Fruit fly (Drosophila melanogaster) whole organism, embryonic: Measurements from ENCODE around the gene CG15382.

Experiments used
- B-H2 ChIP-seq: fragments of 200-800 bp; sonication (Bioruptor generic); optimal IDR thresholded peaks from 2 replicates; lab custom pipeline; 2018; ENCODE audit warnings: missing biosample characterization, mild to moderate bottlenecking, missing genetic modification characterization
- Blimp-1 ChIP-seq: fragments of 200-800 bp; sonication (Bioruptor generic); optimal IDR thresholded peaks from 3 replicates; lab custom pipeline; 2018; ENCODE audit warnings: missing biosample characterization, missing genetic modification characterization, mild to moderate bottlenecking, moderate library complexity, missing genetic modification reagents
- CG11456 ChIP-seq: fragments of 200-800 bp; sonication (Bioruptor generic); IDR thresholded peaks from 3 replicates; pipeline ENCODE4 v1.3.6; 2022; ENCODE audit warnings: missing biosample characterization, missing genetic modification characterization
- CG12155 ChIP-seq: fragments of 200-800 bp; sonication (Bioruptor generic); optimal IDR thresholded peaks from 3 replicates; lab custom pipeline; 2016; ENCODE audit warnings: missing biosample characterization, missing genetic modification characterization
- CG15601 ChIP-seq: fragments of 200-800 bp; sonication (Bioruptor generic); optimal IDR thresholded peaks from 3 replicates; lab custom pipeline; 2019; ENCODE audit warnings: missing biosample characterization, mild to moderate bottlenecking, missing genetic modification characterization, moderate library complexity
- CG1602 ChIP-seq: fragments of 200-800 bp; sonication (Bioruptor generic); optimal IDR thresholded peaks from 3 replicates; lab custom pipeline; 2016; ENCODE audit warnings: missing biosample characterization, missing genetic modification characterization
- CG17802 ChIP-seq: fragments of 200-800 bp; sonication (Bioruptor generic); optimal IDR thresholded peaks from 2 replicates; lab custom pipeline; 2018; ENCODE audit warnings: missing biosample characterization, mild to moderate bottlenecking, missing genetic modification characterization, moderate library complexity
- CG17829 ChIP-seq: fragments of 200-800 bp; optimal IDR thresholded peaks from 2 replicates; lab custom pipeline; 2019; ENCODE audit warnings: missing biosample characterization, mild to moderate bottlenecking, missing genetic modification characterization, moderate library complexity
- CG2129 ChIP-seq: fragments of 200-800 bp; sonication (Bioruptor generic); IDR thresholded peaks from 2 replicates; pipeline ENCODE4 v1.3.6; 2022; ENCODE audit warnings: missing biosample characterization, missing genetic modification characterization; ENCODE audit not compliant: partially characterized antibody
- CG32767 ChIP-seq: fragments of 200-800 bp; sonication (Bioruptor generic); IDR thresholded peaks from 2 replicates; pipeline ENCODE4 v1.3.6; 2022; ENCODE audit warnings: missing biosample characterization, missing genetic modification characterization
- CG4707 ChIP-seq: fragments of 200-800 bp; sonication (Bioruptor generic); optimal IDR thresholded peaks from 2 replicates; lab custom pipeline; 2018; ENCODE audit warnings: missing biosample characterization, mild to moderate bottlenecking, missing genetic modification characterization, moderate library complexity
- CG4730 ChIP-seq: fragments of 200-800 bp; sonication (Bioruptor generic); IDR thresholded peaks from 2 replicates; pipeline ENCODE4 v1.3.6; 2022; ENCODE audit warnings: missing biosample characterization, missing genetic modification characterization
- CG6813 ChIP-seq: fragments of 200-800 bp; sonication (Bioruptor generic); optimal IDR thresholded peaks from 2 replicates; lab custom pipeline; 2017; ENCODE audit warnings: missing biosample characterization, missing genetic modification characterization, mild to moderate bottlenecking, moderate library complexity, missing genetic modification reagents
- CG8089 ChIP-seq: fragments of 200-800 bp; sonication (Bioruptor generic); optimal IDR thresholded peaks from 3 replicates; lab custom pipeline; 2016; ENCODE audit warnings: missing biosample characterization, missing genetic modification characterization
- CG9727 ChIP-seq: fragments of 200-800 bp; sonication (Bioruptor generic); optimal IDR thresholded peaks from 3 replicates; lab custom pipeline; 2017; ENCODE audit warnings: missing biosample characterization, mild to moderate bottlenecking, missing genetic modification characterization
- Camta ChIP-seq: fragments of 200-800 bp; sonication (Bioruptor generic); optimal IDR thresholded peaks from 2 replicates; lab custom pipeline; 2016; ENCODE audit warnings: missing biosample characterization, missing genetic modification characterization
- D ChIP-seq, 2 experiments: fragments of 200-800 bp in 1 of 2; fragments of >200 bp in 1 of 2; sonication (Bioruptor generic) in 1 of 2; optimal IDR thresholded peaks; 2 replicates in 1 of 2; 3 replicates in 1 of 2; lab custom pipeline; 2017; ENCODE audit warnings: mild to moderate bottlenecking in 1 of 2, missing biosample characterization in 1 of 2, missing genetic modification characterization in 1 of 2, missing genetic modification reagents in 1 of 2
- D19A ChIP-seq: fragments of 200-800 bp; optimal IDR thresholded peaks from 3 replicates; lab custom pipeline; 2019; ENCODE audit warnings: missing biosample characterization, mild to moderate bottlenecking, missing genetic modification characterization, moderate library complexity
- D19B ChIP-seq: fragments of 200-800 bp; sonication (Bioruptor generic); optimal IDR thresholded peaks from 2 replicates; lab custom pipeline; 2017; ENCODE audit warnings: missing biosample characterization, mild to moderate bottlenecking, missing genetic modification characterization
- Ets97D ChIP-seq: fragments of 200-800 bp; sonication (Bioruptor generic); optimal IDR thresholded peaks from 3 replicates; lab custom pipeline; 2016; ENCODE audit warnings: missing biosample characterization, missing genetic modification characterization
- Fer3 ChIP-seq: fragments of 200-800 bp; sonication (Bioruptor generic); optimal IDR thresholded peaks from 2 replicates; lab custom pipeline; 2018; ENCODE audit warnings: missing biosample characterization, mild to moderate bottlenecking, missing genetic modification characterization, moderate library complexity
- Hand ChIP-seq: fragments of 200-800 bp; sonication (Bioruptor generic); optimal IDR thresholded peaks from 2 replicates; lab custom pipeline; 2017; ENCODE audit warnings: mild to moderate bottlenecking, missing biosample characterization, missing genetic modification reagents, missing genetic modification characterization
- Hr78 ChIP-seq, 2 experiments: fragments of 200-800 bp in 1 of 2; fragments of >200 bp in 1 of 2; sonication (Bioruptor generic) in 1 of 2; optimal IDR thresholded peaks; 2 replicates each; lab custom pipeline; 2017 to 2019; ENCODE audit warnings: missing biosample characterization in 2 of 2, missing genetic modification characterization in 2 of 2, mild to moderate bottlenecking in 1 of 2, moderate library complexity in 1 of 2
- Ptx1 ChIP-seq: fragments of 200-800 bp; sonication (Bioruptor generic); IDR thresholded peaks from 2 replicates; pipeline ENCODE4 v1.3.6; 2022; ENCODE audit warnings: missing biosample characterization, missing genetic modification characterization
- Sox102F ChIP-seq: fragments of 200-800 bp; sonication (Bioruptor generic); optimal IDR thresholded peaks from 2 replicates; lab custom pipeline; 2018; ENCODE audit warnings: missing biosample characterization, mild to moderate bottlenecking, missing genetic modification characterization, moderate library complexity
- ac ChIP-seq: fragments of 200-800 bp; sonication (Bioruptor generic); optimal IDR thresholded peaks from 3 replicates; lab custom pipeline; 2017; ENCODE audit warnings: missing biosample characterization, mild to moderate bottlenecking, missing genetic modification characterization
- amos ChIP-seq: fragments of 200-800 bp; sonication (Bioruptor generic); IDR thresholded peaks from 2 replicates; pipeline ENCODE4 v1.3.6; 2022; ENCODE audit warnings: missing biosample characterization, missing genetic modification characterization; ENCODE audit not compliant: partially characterized antibody
- bbx ChIP-seq: fragments of 200-800 bp; sonication (Bioruptor generic); IDR thresholded peaks from 2 replicates; pipeline ENCODE4 v1.3.6; 2022; ENCODE audit warnings: missing biosample characterization, missing genetic modification characterization; ENCODE audit not compliant: partially characterized antibody
- corto ChIP-seq: fragments of 200-800 bp; sonication (Bioruptor generic); optimal IDR thresholded peaks from 2 replicates; lab custom pipeline; 2016; ENCODE audit warnings: missing biosample characterization, mild to moderate bottlenecking, missing genetic modification characterization, moderate library complexity
- disco-r ChIP-seq: fragments of 200-800 bp; sonication (Bioruptor generic); optimal IDR thresholded peaks from 2 replicates; lab custom pipeline; 2016; ENCODE audit warnings: missing biosample characterization, missing genetic modification characterization
- dmrt99B ChIP-seq: fragments of 200-800 bp; sonication (Bioruptor generic); optimal IDR thresholded peaks from 2 replicates; lab custom pipeline; 2018; ENCODE audit warnings: missing biosample characterization, mild to moderate bottlenecking, missing genetic modification characterization, moderate library complexity
- ems ChIP-seq: fragments of 200-800 bp; sonication (Bioruptor generic); optimal IDR thresholded peaks from 3 replicates; lab custom pipeline; 2016; ENCODE audit warnings: missing biosample characterization, missing genetic modification characterization
- eve ChIP-seq, 2 experiments: fragments of >200 bp; optimal IDR thresholded peaks; 2 replicates each; lab custom pipeline; 2017; ENCODE audit warnings: missing biosample characterization in 2 of 2, missing genetic modification characterization in 2 of 2
- eyg ChIP-seq: fragments of 200-800 bp; sonication (Bioruptor generic); optimal IDR thresholded peaks from 3 replicates; lab custom pipeline; 2016; ENCODE audit warnings: missing biosample characterization, missing genetic modification characterization
- fd96Cb ChIP-seq: fragments of 200-800 bp; sonication (Bioruptor generic); optimal IDR thresholded peaks from 2 replicates; lab custom pipeline; 2018; ENCODE audit warnings: missing biosample characterization, mild to moderate bottlenecking, missing genetic modification characterization, moderate library complexity
- gem ChIP-seq: fragments of 200-800 bp; sonication (Bioruptor generic); optimal IDR thresholded peaks from 2 replicates; lab custom pipeline; 2019; ENCODE audit warnings: missing biosample characterization, mild to moderate bottlenecking, missing genetic modification characterization, moderate library complexity
- kah ChIP-seq: fragments of 200-800 bp; sonication (Bioruptor generic); optimal IDR thresholded peaks from 2 replicates; lab custom pipeline; 2018; ENCODE audit warnings: missing biosample characterization, mild to moderate bottlenecking, missing genetic modification characterization
- lmd ChIP-seq: fragments of 200-800 bp; sonication (Bioruptor generic); IDR thresholded peaks from 2 replicates; pipeline ENCODE4 v1.3.6; 2022; ENCODE audit warnings: missing biosample characterization, missing genetic modification characterization
- salm ChIP-seq: fragments of 200-800 bp; sonication (Bioruptor generic); optimal IDR thresholded peaks from 2 replicates; lab custom pipeline; 2018; ENCODE audit warnings: missing biosample characterization, mild to moderate bottlenecking, missing genetic modification characterization
- sd ChIP-seq: fragments of 200-800 bp; sonication (Bioruptor generic); optimal IDR thresholded peaks from 3 replicates; lab custom pipeline; 2018; ENCODE audit warnings: missing biosample characterization, mild to moderate bottlenecking, missing genetic modification characterization, moderate library complexity
- slbo ChIP-seq: fragments of 200-800 bp; sonication (Bioruptor generic); IDR thresholded peaks from 2 replicates; pipeline ENCODE4 v1.3.6; 2022; ENCODE audit warnings: missing biosample characterization, missing genetic modification characterization
- slp2 ChIP-seq: fragments of 200-800 bp; sonication (Bioruptor generic); optimal IDR thresholded peaks from 2 replicates; lab custom pipeline; 2016; ENCODE audit warnings: missing biosample characterization, missing genetic modification characterization
- sna ChIP-seq: fragments of 200-800 bp; sonication (Bioruptor generic); IDR thresholded peaks from 2 replicates; pipeline ENCODE4 v1.3.6; 2022; ENCODE audit warnings: missing biosample characterization, missing genetic modification characterization; ENCODE audit not compliant: partially characterized antibody
- so ChIP-seq: fragments of 200-800 bp; sonication (Bioruptor generic); IDR thresholded peaks from 3 replicates; pipeline ENCODE4 v1.3.6; 2022; ENCODE audit warnings: missing biosample characterization, missing genetic modification characterization
- sob ChIP-seq: fragments of 200-800 bp; sonication (Bioruptor generic); IDR thresholded peaks from 2 replicates; pipeline ENCODE4 v1.3.6; 2022; ENCODE audit warnings: missing biosample characterization, missing genetic modification characterization
- stwl ChIP-seq: fragments of 200-800 bp; sonication (Bioruptor generic); optimal IDR thresholded peaks from 3 replicates; lab custom pipeline; 2018; ENCODE audit warnings: missing biosample characterization, mild to moderate bottlenecking, missing genetic modification characterization, moderate library complexity
- sug ChIP-seq: fragments of 200-800 bp; optimal IDR thresholded peaks from 2 replicates; lab custom pipeline; 2019; ENCODE audit warnings: missing biosample characterization, mild to moderate bottlenecking, missing genetic modification characterization, moderate library complexity
- toy ChIP-seq: fragments of 200-800 bp; sonication (Bioruptor generic); IDR thresholded peaks from 2 replicates; pipeline ENCODE4 v1.3.6; 2022; ENCODE audit warnings: missing biosample characterization, missing genetic modification characterization
- z ChIP-seq: fragments of 200-800 bp; sonication (Bioruptor generic); IDR thresholded peaks from 3 replicates; pipeline ENCODE4 v1.3.6; 2022; ENCODE audit warnings: missing biosample characterization, missing genetic modification characterization

CG15382 gene

dm6 chr2L:2163568-2163953 is 8.0 kb downstream of the CG15382 start (continued):
- TF ChIP-seq D19A (tag; lab: Kevin White, UChicago): peak; percentile 86
- peak; percentile 90 for TF ChIP-seq CG6813
- peak; percentile 79 for TF ChIP-seq z (GFP tag; lab: Robert Waterston, UW)
- TF ChIP-seq Hr78 (GFP tag; optimal IDR thresholded peaks at IDR 0.05; lab: Kevin White, UChicago): peak in 1 of 2 experiments; percentile 51
- peak; percentile 35 for TF ChIP-seq sd (tag; lab: Kevin White, UChicago)
- TF ChIP-seq dmrt99B (tag; lab: Kevin White, UChicago): peak; percentile 85
- peak; percentile 69 for TF ChIP-seq CG12155 (GFP tag; lab: Kevin White, UChicago)
- TF ChIP-seq CG17802 (tag; lab: Kevin White, UChicago): peak; percentile 76
- TF ChIP-seq sug (tag; lab: Kevin White, UChicago): no peak
- peak; percentile 95 for TF ChIP-seq CG17829 (tag; lab: Kevin White, UChicago)
- peak; percentile 85 for TF ChIP-seq ems (GFP tag; lab: Kevin White, UChicago)
- peak; percentile 92 for TF ChIP-seq lmd (GFP tag; lab: Robert Waterston, UW)
- peak; percentile 89 for TF ChIP-seq Sox102F (GFP tag; lab: Kevin White, UChicago)
- peak; percentile 67 for TF ChIP-seq disco-r (GFP tag; lab: Kevin White, UChicago)
- peak; percentile 84 for TF ChIP-seq CG1602
- peak; percentile 66 for TF ChIP-seq Ets97D
- TF ChIP-seq bbx (GFP tag; lab: Robert Waterston, UW): no peak
- peak; percentile 43 for TF ChIP-seq Hand (GFP tag; lab: Kevin White, UChicago)
- no peak for TF ChIP-seq stwl (tag; lab: Kevin White, UChicago)
- peak; percentile 29 for TF ChIP-seq D19B
- TF ChIP-seq D (optimal IDR thresholded peaks at IDR 0.05; lab: Kevin White, UChicago): no peak
- TF ChIP-seq D (GFP tag; optimal IDR thresholded peaks at IDR 0.05; lab: Kevin White, UChicago): peak; percentile 91
- no peak for TF ChIP-seq B-H2
- TF ChIP-seq amos (GFP tag; lab: Robert Waterston, UW): no peak
- peak in 1 of 2 experiments; percentile 12 for TF ChIP-seq eve (GFP tag; optimal IDR thresholded peaks at IDR 0.05; lab: Kevin White, UChicago)
- peak; percentile 86 for TF ChIP-seq CG4730 (GFP tag; lab: Robert Waterston, UW)
- peak; percentile 90 for TF ChIP-seq Blimp-1 (GFP tag; lab: Kevin White, UChicago)
- peak; percentile 77 for TF ChIP-seq Camta (GFP tag; lab: Kevin White, UChicago)
- peak; percentile 73 for TF ChIP-seq Fer3 (tag; lab: Kevin White, UChicago)
- TF ChIP-seq ac (GFP tag; lab: Kevin White, UChicago): peak; percentile 90
- peak; percentile 82 for TF ChIP-seq CG32767
- TF ChIP-seq CG8089 (GFP tag; lab: Kevin White, UChicago): peak; percentile 90
- TF ChIP-seq CG9727 (GFP tag; lab: Kevin White, UChicago): peak; percentile 95
- peak; percentile 86 for TF ChIP-seq CG11456 (GFP tag; lab: Robert Waterston, UW)
- peak; percentile 90 for TF ChIP-seq slp2 (GFP tag; lab: Kevin White, UChicago)
- TF ChIP-seq CG15601 (tag; lab: Kevin White, UChicago): peak; percentile 86
- no peak for TF ChIP-seq CG2129
- TF ChIP-seq kah: peak; percentile 28
- TF ChIP-seq salm: peak; percentile 85
- TF ChIP-seq Ptx1 (GFP tag; lab: Robert Waterston, UW): peak; percentile 89
- TF ChIP-seq slbo (GFP tag; lab: Robert Waterston, UW): peak; percentile 92
- TF ChIP-seq toy (GFP tag; lab: Robert Waterston, UW): peak; percentile 81
- TF ChIP-seq corto (GFP tag; lab: Kevin White, UChicago): peak; percentile 72
- peak; percentile 93 for TF ChIP-seq gem (tag; lab: Kevin White, UChicago)
- peak; percentile 90 for TF ChIP-seq sob
- TF ChIP-seq fd96Cb (tag; lab: Kevin White, UChicago): peak; percentile 92
- TF ChIP-seq CG4707: peak; percentile 81
- TF ChIP-seq sna: no peak
- peak; percentile 74 for TF ChIP-seq so (GFP tag; lab: Robert Waterston, UW)
- TF ChIP-seq eyg (GFP tag; lab: Kevin White, UChicago): peak; percentile 63
